Worm (Caenorhabditis elegans): ENCODE measurements around the gene che-6.
A peak's percentile ranks its signal among the peaks of the same experiment; 100 is the strongest.

che-6 gene

DNA sequence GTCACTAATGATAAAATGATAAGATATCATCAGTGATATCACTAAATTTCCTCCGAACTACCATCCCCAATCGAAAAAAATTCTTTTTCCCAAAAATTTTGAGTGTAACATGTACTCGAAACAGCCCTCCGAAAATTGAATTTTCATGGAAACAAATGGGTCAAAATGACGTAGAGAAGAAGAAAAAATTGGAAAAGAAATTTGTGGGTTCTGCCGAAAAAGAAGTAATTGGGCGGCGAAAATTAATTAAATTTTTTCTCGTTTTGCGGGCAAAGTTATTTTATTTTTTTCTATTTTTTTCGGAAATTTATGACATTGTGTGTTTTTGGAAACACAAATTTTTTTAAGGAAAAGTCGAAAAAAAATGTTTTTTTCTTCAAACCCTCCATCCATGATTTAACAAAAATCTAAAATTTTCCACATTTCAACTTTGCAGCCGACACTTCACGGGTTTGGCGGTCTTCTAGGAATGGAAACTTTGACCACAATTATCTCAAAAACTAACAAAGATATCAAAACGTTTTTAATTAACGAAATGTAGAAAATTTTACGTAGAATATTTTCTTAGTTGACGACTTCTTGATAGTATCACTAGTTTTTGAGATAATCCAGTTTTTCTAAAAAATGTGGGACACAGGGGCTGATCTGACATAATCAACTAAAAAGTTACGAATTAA is 33.9 kb downstream of the che-6 start:
- TF ChIP-seq skn-1 (tag; optimal IDR thresholded peaks at IDR 0.05), result no peak
- peak in 1 of 2 experiments; percentile 10 for TF ChIP-seq lsy-2 (tag; optimal IDR thresholded peaks at IDR 0.05)

DNA sequence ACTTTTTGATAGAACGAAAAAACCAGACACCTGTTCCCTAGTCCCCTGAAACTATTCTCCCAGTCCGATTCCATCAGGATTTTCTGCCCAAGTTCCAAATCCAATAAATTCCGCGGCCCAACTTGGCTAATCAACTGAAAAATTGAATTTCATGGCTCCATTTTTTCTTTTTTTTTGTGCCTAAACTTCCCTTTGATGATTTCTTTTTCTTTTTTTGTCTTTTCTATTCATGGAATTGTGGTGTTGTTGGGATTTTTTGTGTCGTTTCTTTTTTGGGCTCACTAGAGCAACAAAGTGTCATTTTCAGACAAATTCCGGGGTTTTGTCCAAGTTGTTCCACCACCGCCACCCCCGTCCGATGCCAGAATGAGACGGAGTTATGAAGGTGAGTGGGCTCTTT is 45.3 kb downstream of the che-6 start, which contains the start of gene arrd-26:
Gene arrd-26 (plus strand): TSS at position 301 of the 400 bp plus-strand sequence.
- TF ChIP-seq ama-1 (optimal IDR thresholded peaks at IDR 0.05), result no peak
- no peak for TF ChIP-seq ZK546.5 (tag; optimal IDR thresholded peaks at IDR 0.05)
- TF ChIP-seq lsy-2 (tag; optimal IDR thresholded peaks at IDR 0.05), result no peak
- no peak for TF ChIP-seq mab-5 (tag; optimal IDR thresholded peaks at IDR 0.05)
- no peak for TF ChIP-seq lin-13 (GFP tag; optimal IDR thresholded peaks at IDR 0.05)
- no peak for TF ChIP-seq skn-1 (tag; optimal IDR thresholded peaks at IDR 0.05)
- TF ChIP-seq ceh-16 (tag; optimal IDR thresholded peaks at IDR 0.05), result no peak
- no peak for TF ChIP-seq nhr-12 (tag; optimal IDR thresholded peaks at IDR 0.05)

ce11 chrIV:2059011-2059410 is 52.2 kb downstream of the che-6 start, which contains the start of gene R05C11.2:
Gene R05C11.2 (minus strand): TSS chrIV:2059111.
- TF ChIP-seq ama-1 (optimal IDR thresholded peaks at IDR 0.05) (no peak), nhr-129 (tag; optimal IDR thresholded peaks at IDR 0.05) (no peak)

DNA sequence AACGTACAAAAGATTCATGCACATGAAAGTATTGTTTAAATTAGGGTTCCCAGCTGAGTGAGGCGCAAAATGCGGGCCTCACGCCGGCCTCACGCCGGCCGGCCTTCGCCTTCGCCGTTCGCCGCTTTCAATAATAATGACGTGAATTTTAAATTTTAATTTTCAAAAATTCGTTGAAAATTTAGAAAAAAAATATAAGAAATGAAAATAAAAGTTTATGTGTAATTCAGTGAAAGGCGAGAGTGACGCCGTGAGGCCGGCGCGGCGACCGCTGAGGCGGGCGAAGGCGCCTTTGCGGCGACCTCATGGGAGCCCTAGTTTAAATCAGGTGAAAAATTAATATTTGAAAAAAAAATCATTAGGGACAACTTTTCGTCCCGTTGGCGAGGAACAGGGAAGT is 53.7 kb downstream of the che-6 start:
- TF ChIP-seq dmd-4 (tag; optimal IDR thresholded peaks at IDR 0.05) (no peak), lin-13 (GFP tag; optimal IDR thresholded peaks at IDR 0.05) (no peak), ztf-1 (GFP tag; conservative IDR thresholded peaks at IDR 0.05) (no peak), Y55F3AM.14 (GFP tag; optimal IDR thresholded peaks at IDR 0.05) (no peak), elt-1 (tag; optimal IDR thresholded peaks at IDR 0.05) (no peak), nhr-23 (tag; optimal IDR thresholded peaks at IDR 0.05) (no peak)

All from whole organism, L2 larva.